Fruit fly (Drosophila melanogaster) whole organism, embryonic: ENCODE results near the gene gpp.

ENCODE experiments used
- Abd-B ChIP-seq: fragments of 200-800 bp; sonication (Bioruptor generic); optimal IDR thresholded peaks from 2 replicates; lab custom pipeline; 2018; ENCODE audit warnings: missing biosample characterization, mild to moderate bottlenecking, missing genetic modification characterization, moderate library complexity
- CG10147 ChIP-seq: fragments of 200-800 bp; sonication (Bioruptor generic); optimal IDR thresholded peaks from 2 replicates; lab custom pipeline; 2019; ENCODE audit warnings: missing biosample characterization, mild to moderate bottlenecking, missing genetic modification characterization, moderate library complexity
- CG10274 ChIP-seq: fragments of 200-800 bp; sonication (Bioruptor generic); optimal IDR thresholded peaks from 3 replicates; lab custom pipeline; 2017; ENCODE audit warnings: missing biosample characterization, mild to moderate bottlenecking, missing genetic modification characterization
- CG10462 ChIP-seq: fragments of 200-800 bp; sonication (Bioruptor generic); optimal IDR thresholded peaks from 2 replicates; lab custom pipeline; 2016; ENCODE audit warnings: missing biosample characterization, missing genetic modification characterization
- CG10565 ChIP-seq: fragments of 200-800 bp; sonication (Bioruptor generic); optimal IDR thresholded peaks from 3 replicates; lab custom pipeline; 2016; ENCODE audit warnings: missing biosample characterization, mild to moderate bottlenecking, missing genetic modification characterization
- CG11247 ChIP-seq: fragments of 200-800 bp; sonication (Bioruptor generic); IDR thresholded peaks from 2 replicates; pipeline ENCODE4 v1.3.6; 2022; ENCODE audit warnings: missing biosample characterization, missing genetic modification characterization
- CG13287 ChIP-seq: fragments of 200-800 bp; sonication (Bioruptor generic); IDR thresholded peaks from 2 replicates; pipeline ENCODE4 v1.3.6; 2022; ENCODE audit warnings: missing biosample characterization, missing genetic modification characterization; ENCODE audit not compliant: partially characterized antibody
- CG13894 ChIP-seq: fragments of 200-800 bp; sonication (Bioruptor generic); optimal IDR thresholded peaks from 3 replicates; lab custom pipeline; 2018; ENCODE audit warnings: missing biosample characterization, mild to moderate bottlenecking, missing genetic modification characterization, moderate library complexity
- CG15073 ChIP-seq: fragments of 200-800 bp; sonication (Bioruptor generic); optimal IDR thresholded peaks from 2 replicates; lab custom pipeline; 2016; ENCODE audit warnings: missing biosample characterization, missing genetic modification characterization
- CG16779 ChIP-seq: fragments of 200-800 bp; sonication (Bioruptor generic); IDR thresholded peaks from 2 replicates; pipeline ENCODE4 v1.3.6; 2022; ENCODE audit warnings: missing biosample characterization, missing genetic modification characterization
- CG17912 ChIP-seq: fragments of 200-800 bp; sonication (Bioruptor generic); optimal IDR thresholded peaks from 2 replicates; lab custom pipeline; 2018; ENCODE audit warnings: missing biosample characterization, mild to moderate bottlenecking, missing genetic modification characterization
- CG18619 ChIP-seq: fragments of 200-800 bp; sonication (Bioruptor generic); optimal IDR thresholded peaks from 3 replicates; lab custom pipeline; 2017; ENCODE audit warnings: missing biosample characterization, mild to moderate bottlenecking, missing genetic modification characterization
- CG2129 ChIP-seq: fragments of 200-800 bp; sonication (Bioruptor generic); IDR thresholded peaks from 2 replicates; pipeline ENCODE4 v1.3.6; 2022; ENCODE audit warnings: missing biosample characterization, missing genetic modification characterization; ENCODE audit not compliant: partially characterized antibody
- CG2875 ChIP-seq: fragments of 200-800 bp; sonication (Bioruptor generic); optimal IDR thresholded peaks from 2 replicates; lab custom pipeline; 2017; ENCODE audit warnings: missing biosample characterization, mild to moderate bottlenecking, missing genetic modification characterization, missing genetic modification reagents
- CG32767 ChIP-seq: fragments of 200-800 bp; sonication (Bioruptor generic); IDR thresholded peaks from 2 replicates; pipeline ENCODE4 v1.3.6; 2022; ENCODE audit warnings: missing biosample characterization, missing genetic modification characterization
- CG34422 ChIP-seq: fragments of 200-800 bp; sonication (Bioruptor generic); IDR thresholded peaks from 3 replicates; pipeline ENCODE4 v1.3.6; 2022; ENCODE audit warnings: missing biosample characterization, missing genetic modification characterization
- CG4282 ChIP-seq: fragments of 200-800 bp; sonication (Bioruptor generic); optimal IDR thresholded peaks from 2 replicates; lab custom pipeline; 2016; ENCODE audit warnings: missing biosample characterization, missing genetic modification characterization
- CG4424 ChIP-seq: fragments of 200-800 bp; sonication (Bioruptor generic); optimal IDR thresholded peaks from 3 replicates; lab custom pipeline; 2016; ENCODE audit warnings: missing biosample characterization, missing genetic modification characterization
- CG4707 ChIP-seq: fragments of 200-800 bp; sonication (Bioruptor generic); optimal IDR thresholded peaks from 2 replicates; lab custom pipeline; 2018; ENCODE audit warnings: missing biosample characterization, mild to moderate bottlenecking, missing genetic modification characterization, moderate library complexity
- CG6654 ChIP-seq: fragments of 200-800 bp; sonication (Bioruptor generic); optimal IDR thresholded peaks from 2 replicates; lab custom pipeline; 2017; ENCODE audit warnings: missing biosample characterization, mild to moderate bottlenecking, missing genetic modification characterization
- CG6689 ChIP-seq: fragments of 200-800 bp; sonication (Bioruptor generic); IDR thresholded peaks from 2 replicates; pipeline ENCODE4 v1.3.6; 2022; ENCODE audit warnings: missing biosample characterization, missing genetic modification characterization
- CG6791 ChIP-seq: fragments of 200-800 bp; sonication (Bioruptor generic); IDR thresholded peaks from 3 replicates; pipeline ENCODE4 v1.3.6; 2022; ENCODE audit warnings: missing biosample characterization, missing genetic modification characterization; ENCODE audit not compliant: partially characterized antibody
- CG9797 ChIP-seq: fragments of 200-800 bp; sonication (Bioruptor generic); optimal IDR thresholded peaks from 3 replicates; lab custom pipeline; 2018; ENCODE audit warnings: missing biosample characterization, mild to moderate bottlenecking, missing genetic modification characterization
- Hmr ChIP-seq: fragments of 200-800 bp; sonication (Bioruptor generic); optimal IDR thresholded peaks from 3 replicates; lab custom pipeline; 2017; ENCODE audit warnings: mild to moderate bottlenecking, missing biosample characterization, missing genetic modification reagents, missing genetic modification characterization
- Hr39 ChIP-seq: fragments of >200 bp; optimal IDR thresholded peaks from 2 replicates; lab custom pipeline; 2017
- Jarid2 ChIP-seq: fragments of 200-800 bp; sonication (Bioruptor generic); optimal IDR thresholded peaks from 3 replicates; lab custom pipeline; 2017; ENCODE audit warnings: mild to moderate bottlenecking, missing biosample characterization, missing genetic modification reagents, missing genetic modification characterization
- MBD-R2 ChIP-seq: fragments of 200-800 bp; sonication (Bioruptor generic); IDR thresholded peaks from 2 replicates; pipeline ENCODE4 v1.3.6; 2022; ENCODE audit warnings: missing biosample characterization, missing genetic modification characterization
- Oli ChIP-seq: fragments of 200-800 bp; sonication (Bioruptor generic); optimal IDR thresholded peaks from 2 replicates; lab custom pipeline; 2018; ENCODE audit warnings: missing biosample characterization, mild to moderate bottlenecking, missing genetic modification characterization, moderate library complexity
- Opbp ChIP-seq: fragments of 200-800 bp; sonication (Bioruptor generic); IDR thresholded peaks from 3 replicates; pipeline ENCODE4 v1.3.6; 2022; ENCODE audit warnings: missing biosample characterization, missing genetic modification characterization; ENCODE audit not compliant: partially characterized antibody
- Sry-δ ChIP-seq: fragments of 200-800 bp; sonication (Bioruptor generic); optimal IDR thresholded peaks from 2 replicates; lab custom pipeline; 2016; ENCODE audit warnings: missing biosample characterization, missing genetic modification characterization
- ap ChIP-seq: fragments of 200-800 bp; sonication (Bioruptor generic); IDR thresholded peaks from 2 replicates; pipeline ENCODE4 v1.3.6; 2022; ENCODE audit warnings: missing biosample characterization, missing genetic modification characterization
- ash1 ChIP-seq: fragments of 200-800 bp; sonication (Bioruptor generic); optimal IDR thresholded peaks from 2 replicates; lab custom pipeline; 2018; ENCODE audit warnings: missing biosample characterization, mild to moderate bottlenecking, missing genetic modification characterization
- bbx ChIP-seq: fragments of 200-800 bp; sonication (Bioruptor generic); IDR thresholded peaks from 2 replicates; pipeline ENCODE4 v1.3.6; 2022; ENCODE audit warnings: missing biosample characterization, missing genetic modification characterization; ENCODE audit not compliant: partially characterized antibody
- br ChIP-seq: fragments of >200 bp; optimal IDR thresholded peaks from 2 replicates; lab custom pipeline; 2017
- cg ChIP-seq: fragments of 200-800 bp; sonication (Bioruptor generic); optimal IDR thresholded peaks from 3 replicates; lab custom pipeline; 2019; ENCODE audit warnings: missing biosample characterization, mild to moderate bottlenecking, missing genetic modification characterization, moderate library complexity
- crol ChIP-seq: fragments of 200-800 bp; sonication (Bioruptor generic); IDR thresholded peaks from 2 replicates; pipeline ENCODE4 v1.3.6; 2022; ENCODE audit warnings: missing biosample characterization, missing genetic modification characterization
- dan ChIP-seq: fragments of 200-800 bp; sonication (Bioruptor generic); IDR thresholded peaks from 2 replicates; pipeline ENCODE4 v1.3.6; 2022; ENCODE audit warnings: missing biosample characterization, missing genetic modification characterization
- fru ChIP-seq: fragments of >200 bp; optimal IDR thresholded peaks from 2 replicates; lab custom pipeline; 2017
- gem ChIP-seq: fragments of 200-800 bp; sonication (Bioruptor generic); optimal IDR thresholded peaks from 2 replicates; lab custom pipeline; 2019; ENCODE audit warnings: missing biosample characterization, mild to moderate bottlenecking, missing genetic modification characterization, moderate library complexity
- knrl ChIP-seq: fragments of 200-800 bp; sonication (Bioruptor generic); IDR thresholded peaks from 3 replicates; pipeline ENCODE4 v1.3.6; 2022; ENCODE audit warnings: missing biosample characterization, missing genetic modification characterization; ENCODE audit not compliant: partially characterized antibody
- lab ChIP-seq: fragments of 200-800 bp; sonication (Bioruptor generic); optimal IDR thresholded peaks from 3 replicates; lab custom pipeline; 2017; ENCODE audit warnings: missing biosample characterization, missing genetic modification characterization, mild to moderate bottlenecking, moderate library complexity, missing genetic modification reagents
- mld ChIP-seq: fragments of 200-800 bp; sonication (Bioruptor generic); IDR thresholded peaks from 3 replicates; pipeline ENCODE4 v1.3.6; 2022; ENCODE audit warnings: missing biosample characterization, missing genetic modification characterization; ENCODE audit not compliant: partially characterized antibody
- nau ChIP-seq: fragments of 200-800 bp; sonication (Bioruptor generic); optimal IDR thresholded peaks from 3 replicates; lab custom pipeline; 2017; ENCODE audit warnings: missing biosample characterization, mild to moderate bottlenecking, missing genetic modification characterization, missing genetic modification reagents
- nmo ChIP-seq: fragments of 200-800 bp; sonication (Bioruptor generic); optimal IDR thresholded peaks from 2 replicates; lab custom pipeline; 2018; ENCODE audit warnings: missing biosample characterization, mild to moderate bottlenecking, missing genetic modification characterization, moderate library complexity
- odd ChIP-seq: fragments of 200-800 bp; sonication (Bioruptor generic); optimal IDR thresholded peaks from 2 replicates; lab custom pipeline; 2017; ENCODE audit warnings: missing biosample characterization, mild to moderate bottlenecking, missing genetic modification characterization
- onecut ChIP-seq: fragments of 200-800 bp; sonication (Bioruptor generic); IDR thresholded peaks from 2 replicates; pipeline ENCODE4 v1.3.6; 2022; ENCODE audit warnings: missing biosample characterization, missing genetic modification characterization
- pfk ChIP-seq: fragments of 200-800 bp; sonication (Bioruptor generic); optimal IDR thresholded peaks from 2 replicates; lab custom pipeline; 2018; ENCODE audit warnings: missing biosample characterization, mild to moderate bottlenecking, missing genetic modification characterization, moderate library complexity
- ranshi ChIP-seq: fragments of 200-800 bp; sonication (Bioruptor generic); IDR thresholded peaks from 2 replicates; pipeline ENCODE4 v1.3.6; 2022; ENCODE audit warnings: missing biosample characterization, missing genetic modification characterization
- tin ChIP-seq: fragments of 200-800 bp; sonication (Bioruptor generic); optimal IDR thresholded peaks from 3 replicates; lab custom pipeline; 2016; ENCODE audit warnings: missing biosample characterization, missing genetic modification characterization
- unc-4 ChIP-seq: fragments of 200-800 bp; sonication (Bioruptor generic); IDR thresholded peaks from 2 replicates; pipeline ENCODE4 v1.3.6; 2022; ENCODE audit warnings: missing biosample characterization, missing genetic modification characterization; ENCODE audit not compliant: partially characterized antibody
- unpg ChIP-seq: fragments of 200-800 bp; sonication (Bioruptor generic); optimal IDR thresholded peaks from 3 replicates; lab custom pipeline; 2018; ENCODE audit warnings: missing biosample characterization, mild to moderate bottlenecking, missing genetic modification characterization, moderate library complexity
- yki ChIP-seq: fragments of >200 bp; optimal IDR thresholded peaks from 3 replicates; lab custom pipeline; 2018

Gene gpp

DNA sequence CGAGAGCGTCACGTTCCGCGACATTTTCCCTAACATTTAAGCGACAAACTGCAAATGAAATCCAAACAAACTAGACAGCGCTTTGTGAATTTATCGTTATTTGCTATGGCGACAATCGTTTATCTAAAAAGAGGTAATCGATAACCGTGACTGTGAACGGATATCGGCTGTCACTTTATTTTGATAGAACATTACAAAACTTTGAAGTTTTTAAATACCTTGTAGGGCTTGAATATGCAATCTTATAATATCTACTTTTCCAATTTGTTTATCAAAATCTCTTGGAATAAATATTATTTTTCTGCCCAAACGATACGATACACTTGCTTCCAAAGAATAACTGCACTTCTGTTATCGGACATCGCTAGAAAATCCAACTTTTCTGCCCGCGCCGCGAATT is 26.5 kb upstream of the gpp start, which contains the start of the genes CG1024 and TfIIFalpha (continued):
- TF ChIP-seq MBD-R2 (GFP tag; lab: Robert Waterston, UW) (peak; percentile 73), dan (GFP tag; lab: Robert Waterston, UW) (no peak), cg (GFP tag; lab: Kevin White, UChicago) (peak; percentile 39), CG6791 (peak; percentile 86), odd (GFP tag; lab: Kevin White, UChicago) (no peak), CG10274 (GFP tag; lab: Kevin White, UChicago) (no peak), unc-4 (GFP tag; lab: Robert Waterston, UW) (peak; percentile 88), CG6689 (GFP tag; lab: Robert Waterston, UW) (no peak), gem (no peak), CG16779 (no peak), CG17912 (GFP tag; lab: Kevin White, UChicago) (no peak), CG4282 (GFP tag; lab: Kevin White, UChicago) (no peak), CG6654 (GFP tag; lab: Kevin White, UChicago) (no peak), CG4424 (GFP tag; lab: Kevin White, UChicago) (no peak), CG11247 (GFP tag; lab: Robert Waterston, UW) (no peak), lab (no peak), CG13894 (tag; lab: Kevin White, UChicago) (no peak), CG9797 (GFP tag; lab: Kevin White, UChicago) (no peak), knrl (GFP tag; lab: Robert Waterston, UW) (peak; percentile 81), onecut (GFP tag; lab: Robert Waterston, UW) (no peak), pfk (GFP tag; lab: Kevin White, UChicago) (no peak), tin (GFP tag; lab: Kevin White, UChicago) (no peak), ap (GFP tag; lab: Robert Waterston, UW) (no peak), Abd-B (GFP tag; lab: Kevin White, UChicago) (no peak), br (lab: Kevin White, UChicago) (no peak), nau (GFP tag; lab: Kevin White, UChicago) (no peak), crol (no peak), ash1 (GFP tag; lab: Kevin White, UChicago) (no peak), CG4707 (GFP tag; lab: Kevin White, UChicago) (no peak), CG34422 (no peak), fru (lab: Kevin White, UChicago) (no peak), CG13287 (GFP tag; lab: Robert Waterston, UW) (peak; percentile 92), CG10147 (GFP tag; lab: Kevin White, UChicago) (no peak), Sry-δ (peak; percentile 86), CG2875 (GFP tag; lab: Kevin White, UChicago) (no peak), yki (no peak), CG10565 (no peak), Hr39 (lab: Kevin White, UChicago) (no peak), Oli (no peak), CG2129 (GFP tag; lab: Robert Waterston, UW) (peak; percentile 79), ranshi (GFP tag; lab: Robert Waterston, UW) (no peak), Hmr (GFP tag; lab: Kevin White, UChicago) (no peak), CG10462 (GFP tag; lab: Kevin White, UChicago) (no peak), Jarid2 (GFP tag; lab: Kevin White, UChicago) (no peak), CG18619 (no peak), CG15073 (GFP tag; lab: Kevin White, UChicago) (no peak), CG32767 (GFP tag; lab: Robert Waterston, UW) (no peak), mld (peak; percentile 87), Opbp (GFP tag; lab: Robert Waterston, UW) (peak; percentile 79), unpg (no peak), nmo (GFP tag; lab: Kevin White, UChicago) (peak; percentile 40), bbx (GFP tag; lab: Robert Waterston, UW) (peak; percentile 77)
